Fruit fly (Drosophila melanogaster) whole organism, embryonic: Measurements from ENCODE around the gene CG43293.
A peak's percentile ranks its signal among the peaks of the same experiment; 100 is the strongest.

Experiments
- CG10543 ChIP-seq: fragments of 200-800 bp; sonication (Bioruptor generic); optimal IDR thresholded peaks from 3 replicates; lab custom pipeline; 2017; ENCODE audit warnings: missing biosample characterization, mild to moderate bottlenecking, missing genetic modification characterization, moderate library complexity
- CG11456 ChIP-seq: fragments of 200-800 bp; sonication (Bioruptor generic); IDR thresholded peaks from 3 replicates; pipeline ENCODE4 v1.3.6; 2022; ENCODE audit warnings: missing biosample characterization, missing genetic modification characterization
- CG13624 ChIP-seq: fragments of 200-800 bp; sonication (Bioruptor generic); optimal IDR thresholded peaks from 2 replicates; lab custom pipeline; 2016; ENCODE audit warnings: missing biosample characterization, missing genetic modification characterization
- CG1792 ChIP-seq: fragments of 200-800 bp; sonication (Bioruptor generic); optimal IDR thresholded peaks from 2 replicates; lab custom pipeline; 2016; ENCODE audit warnings: missing biosample characterization, missing genetic modification characterization
- CG18011 ChIP-seq: fragments of 200-800 bp; sonication (Bioruptor generic); optimal IDR thresholded peaks from 2 replicates; lab custom pipeline; 2017; ENCODE audit warnings: missing biosample characterization, missing genetic modification characterization, mild to moderate bottlenecking, moderate library complexity, missing genotype
- CG1832 ChIP-seq: fragments of 200-800 bp; sonication (Bioruptor generic); optimal IDR thresholded peaks from 2 replicates; lab custom pipeline; 2017; ENCODE audit warnings: missing biosample characterization, mild to moderate bottlenecking, missing genetic modification characterization, inconsistent platforms
- CG2129 ChIP-seq: fragments of 200-800 bp; sonication (Bioruptor generic); IDR thresholded peaks from 2 replicates; pipeline ENCODE4 v1.3.6; 2022; ENCODE audit warnings: missing biosample characterization, missing genetic modification characterization; ENCODE audit not compliant: partially characterized antibody
- CG30020 ChIP-seq: fragments of 200-800 bp; optimal IDR thresholded peaks from 2 replicates; lab custom pipeline; 2019; ENCODE audit warnings: missing biosample characterization, mild to moderate bottlenecking, missing genetic modification characterization, moderate library complexity
- CG32767 ChIP-seq: fragments of 200-800 bp; sonication (Bioruptor generic); IDR thresholded peaks from 2 replicates; pipeline ENCODE4 v1.3.6; 2022; ENCODE audit warnings: missing biosample characterization, missing genetic modification characterization
- CG3281 ChIP-seq: fragments of 200-800 bp; sonication (Bioruptor generic); optimal IDR thresholded peaks from 3 replicates; lab custom pipeline; 2017; ENCODE audit warnings: missing biosample characterization, mild to moderate bottlenecking, missing genetic modification characterization
- CG3838 ChIP-seq: fragments of 200-800 bp; sonication (Bioruptor generic); optimal IDR thresholded peaks from 3 replicates; lab custom pipeline; 2016; ENCODE audit warnings: missing biosample characterization, missing genetic modification characterization
- CG6791 ChIP-seq: fragments of 200-800 bp; sonication (Bioruptor generic); IDR thresholded peaks from 3 replicates; pipeline ENCODE4 v1.3.6; 2022; ENCODE audit warnings: missing biosample characterization, missing genetic modification characterization; ENCODE audit not compliant: partially characterized antibody
- CG7372 ChIP-seq: fragments of 200-800 bp; sonication (Bioruptor generic); IDR thresholded peaks from 2 replicates; pipeline ENCODE4 v1.3.6; 2022; ENCODE audit warnings: missing biosample characterization, missing genetic modification characterization
- CG8765 ChIP-seq: fragments of 200-800 bp; sonication (Bioruptor generic); IDR thresholded peaks from 2 replicates; pipeline ENCODE4 v1.3.6; 2022; ENCODE audit warnings: missing biosample characterization, missing genetic modification characterization
- CG9609 ChIP-seq: fragments of 200-800 bp; sonication (Bioruptor generic); optimal IDR thresholded peaks from 3 replicates; lab custom pipeline; 2016; ENCODE audit warnings: missing biosample characterization, missing genetic modification characterization
- CrebB ChIP-seq: fragments of 200-800 bp; sonication (Bioruptor generic); optimal IDR thresholded peaks from 3 replicates; lab custom pipeline; 2018; ENCODE audit warnings: missing biosample characterization, mild to moderate bottlenecking, missing genetic modification characterization
- Dip3 ChIP-seq: fragments of 200-800 bp; sonication (Bioruptor generic); optimal IDR thresholded peaks from 3 replicates; lab custom pipeline; 2016; ENCODE audit warnings: missing biosample characterization, missing genetic modification characterization
- E2f2 ChIP-seq: fragments of 200-800 bp; sonication (Bioruptor generic); IDR thresholded peaks from 2 replicates; pipeline ENCODE4 v1.3.6; 2022; ENCODE audit warnings: missing biosample characterization, missing genetic modification characterization
- HHEX ChIP-seq: fragments of 200-800 bp; sonication (Bioruptor generic); optimal IDR thresholded peaks from 3 replicates; lab custom pipeline; 2017; ENCODE audit warnings: missing biosample characterization, mild to moderate bottlenecking, missing genetic modification characterization, missing genetic modification reagents
- Jarid2 ChIP-seq: fragments of 200-800 bp; sonication (Bioruptor generic); optimal IDR thresholded peaks from 3 replicates; lab custom pipeline; 2017; ENCODE audit warnings: mild to moderate bottlenecking, missing biosample characterization, missing genetic modification reagents, missing genetic modification characterization
- Kr ChIP-seq: fragments of 200-800 bp; sonication (Bioruptor generic); optimal IDR thresholded peaks from 2 replicates; lab custom pipeline; 2017; ENCODE audit warnings: missing biosample characterization, mild to moderate bottlenecking, missing genetic modification characterization
- NC2β ChIP-seq: fragments of 200-800 bp; sonication (Bioruptor generic); optimal IDR thresholded peaks from 2 replicates; lab custom pipeline; 2016; ENCODE audit warnings: missing biosample characterization, missing genetic modification characterization
- NK7.1 ChIP-seq: fragments of 200-800 bp; sonication (Bioruptor generic); optimal IDR thresholded peaks from 3 replicates; lab custom pipeline; 2016; ENCODE audit warnings: missing biosample characterization, missing genetic modification characterization
- Pdp1 ChIP-seq, 2 experiments: fragments of 200-800 bp; sonication (Bioruptor generic); optimal IDR thresholded peaks; 3 replicates each; lab custom pipeline; 2016; ENCODE audit warnings: missing biosample characterization in 2 of 2, missing genetic modification characterization in 2 of 2, mild to moderate bottlenecking in 1 of 2, moderate library complexity in 1 of 2
- Poxn ChIP-seq: fragments of 200-800 bp; sonication (Bioruptor generic); IDR thresholded peaks from 2 replicates; pipeline ENCODE4 v1.3.6; 2022; ENCODE audit warnings: missing biosample characterization, missing genetic modification characterization
- Scr ChIP-seq: fragments of 200-800 bp; sonication (Bioruptor generic); IDR thresholded peaks from 2 replicates; pipeline ENCODE4 v1.3.6; 2022; ENCODE audit warnings: missing biosample characterization, missing genetic modification characterization; ENCODE audit not compliant: partially characterized antibody
- Stat92E ChIP-seq, 3 experiments: fragments of >200 bp in 2 of 3; fragments of 200-800 bp in 1 of 3; sonication (Bioruptor generic) in 1 of 3; optimal IDR thresholded peaks; 2 replicates each; lab custom pipeline; 2017 to 2019; ENCODE audit warnings: missing biosample characterization in 3 of 3, missing genetic modification characterization in 3 of 3, mild to moderate bottlenecking in 1 of 3, moderate library complexity in 1 of 3
- Trl ChIP-seq, 3 experiments: fragments of >200 bp in 2 of 3; fragments of 200-800 bp in 1 of 3; sonication (Bioruptor generic) in 1 of 3; optimal IDR thresholded peaks; 2 replicates in 1 of 3; 3 replicates in 2 of 3; lab custom pipeline; 2016 to 2017; ENCODE audit warnings: missing biosample characterization in 1 of 3, missing genetic modification characterization in 1 of 3
- Vsx1 ChIP-seq: fragments of 200-800 bp; sonication (Bioruptor generic); optimal IDR thresholded peaks from 2 replicates; lab custom pipeline; 2017; ENCODE audit warnings: missing biosample characterization, mild to moderate bottlenecking, missing genetic modification characterization, missing genetic modification reagents
- bowl ChIP-seq: fragments of 200-800 bp; sonication (Bioruptor generic); IDR thresholded peaks from 2 replicates; pipeline ENCODE4 v1.3.6; 2022; ENCODE audit warnings: missing biosample characterization, missing genetic modification characterization
- crp ChIP-seq, 2 experiments: fragments of 200-800 bp; sonication (Bioruptor generic); optimal IDR thresholded peaks; 2 replicates in 1 of 2; 3 replicates in 1 of 2; lab custom pipeline; 2017; ENCODE audit warnings: missing biosample characterization in 2 of 2, missing genetic modification characterization in 2 of 2, mild to moderate bottlenecking in 1 of 2, moderate library complexity in 1 of 2
- dati ChIP-seq: fragments of 200-800 bp; sonication (Bioruptor generic); IDR thresholded peaks from 2 replicates; pipeline ENCODE4 v1.3.6; 2022; ENCODE audit warnings: missing biosample characterization, missing genetic modification characterization
- dm ChIP-seq: fragments of 200-800 bp; sonication (Bioruptor generic); optimal IDR thresholded peaks from 3 replicates; lab custom pipeline; 2016; ENCODE audit warnings: missing biosample characterization, missing genetic modification characterization
- fru ChIP-seq: fragments of >200 bp; optimal IDR thresholded peaks from 2 replicates; lab custom pipeline; 2017
- her ChIP-seq: fragments of 200-800 bp; sonication (Bioruptor generic); optimal IDR thresholded peaks from 2 replicates; lab custom pipeline; 2016; ENCODE audit warnings: missing biosample characterization, missing genetic modification characterization
- hkb ChIP-seq, 2 experiments: fragments of 200-800 bp in 1 of 2; fragments of >200 bp in 1 of 2; sonication (Bioruptor generic) in 1 of 2; IDR thresholded peaks in 1 of 2; optimal IDR thresholded peaks in 1 of 2; 2 replicates each; pipeline versions ENCODE4 v1.3.6 to Lab custom; 2017 to 2022; ENCODE audit warnings: missing biosample characterization in 1 of 2, missing genetic modification characterization in 1 of 2
- hth ChIP-seq: fragments of >200 bp; optimal IDR thresholded peaks from 2 replicates; lab custom pipeline; 2017; ENCODE audit warnings: inconsistent platforms
- jing ChIP-seq: fragments of 200-800 bp; sonication (Bioruptor generic); optimal IDR thresholded peaks from 2 replicates; lab custom pipeline; 2018; ENCODE audit warnings: missing biosample characterization, mild to moderate bottlenecking, missing genetic modification characterization
- klu ChIP-seq: fragments of 200-800 bp; sonication (Bioruptor generic); IDR thresholded peaks from 2 replicates; pipeline ENCODE4 v1.3.6; 2022; ENCODE audit warnings: missing biosample characterization, missing genetic modification characterization
- onecut ChIP-seq: fragments of 200-800 bp; sonication (Bioruptor generic); IDR thresholded peaks from 2 replicates; pipeline ENCODE4 v1.3.6; 2022; ENCODE audit warnings: missing biosample characterization, missing genetic modification characterization
- otp ChIP-seq: fragments of 200-800 bp; sonication (Bioruptor generic); IDR thresholded peaks from 3 replicates; pipeline ENCODE4, ENCODE4 v1.3.6; 2022; ENCODE audit warnings: missing biosample characterization, missing genetic modification characterization
- psq ChIP-seq: fragments of 200-800 bp; sonication (Bioruptor generic); optimal IDR thresholded peaks from 2 replicates; lab custom pipeline; 2017; ENCODE audit warnings: missing biosample characterization, missing genetic modification characterization
- salm ChIP-seq: fragments of 200-800 bp; sonication (Bioruptor generic); optimal IDR thresholded peaks from 2 replicates; lab custom pipeline; 2018; ENCODE audit warnings: missing biosample characterization, mild to moderate bottlenecking, missing genetic modification characterization
- schlank ChIP-seq: fragments of 200-800 bp; sonication (Bioruptor generic); optimal IDR thresholded peaks from 2 replicates; lab custom pipeline; 2018; ENCODE audit warnings: missing biosample characterization, mild to moderate bottlenecking, missing genetic modification characterization
- sob ChIP-seq: fragments of 200-800 bp; sonication (Bioruptor generic); IDR thresholded peaks from 2 replicates; pipeline ENCODE4 v1.3.6; 2022; ENCODE audit warnings: missing biosample characterization, missing genetic modification characterization
- tio ChIP-seq: fragments of 200-800 bp; sonication (Bioruptor generic); optimal IDR thresholded peaks from 2 replicates; lab custom pipeline; 2017; ENCODE audit warnings: missing biosample characterization, missing genetic modification characterization, inconsistent platforms
- twi ChIP-seq: fragments of 200-800 bp; optimal IDR thresholded peaks from 2 replicates; lab custom pipeline; 2019; ENCODE audit warnings: missing biosample characterization, mild to moderate bottlenecking, missing genetic modification characterization, moderate library complexity
- wdn ChIP-seq: fragments of 200-800 bp; sonication (Bioruptor generic); IDR thresholded peaks from 2 replicates; pipeline ENCODE4 v1.3.6; 2022; ENCODE audit warnings: missing biosample characterization, missing genetic modification characterization
- zf30C ChIP-seq: fragments of 200-800 bp; sonication (Bioruptor generic); optimal IDR thresholded peaks from 3 replicates; lab custom pipeline; 2018; ENCODE audit warnings: missing biosample characterization, mild to moderate bottlenecking, missing genetic modification characterization
- zfh2 ChIP-seq: fragments of 200-800 bp; sonication (Bioruptor generic); optimal IDR thresholded peaks from 2 replicates; lab custom pipeline; 2016; ENCODE audit warnings: missing biosample characterization, missing genetic modification characterization

CG43293 gene

dm6 chr3L:6181776-6182175 is 3.2 kb upstream of the CG43293 start, which contains the start of gene CG10274:
Gene CG10274, minus strand, starts transcription at chr3L:6181829.
- TF ChIP-seq bowl (GFP tag; lab: Robert Waterston, UW), result no peak
- TF ChIP-seq CG1832 (GFP tag; lab: Kevin White, UChicago), result no peak
- no peak for TF ChIP-seq CG8765 (GFP tag; lab: Robert Waterston, UW)
- no peak for TF ChIP-seq CG6791
- peak; percentile 13 for TF ChIP-seq her (GFP tag; lab: Kevin White, UChicago)
- TF ChIP-seq wdn (GFP tag; lab: Robert Waterston, UW), result peak; percentile 40; the same call in 1 of the 2 replicates
- TF ChIP-seq CG9609 (GFP tag; lab: Kevin White, UChicago), result peak; percentile 67
- TF ChIP-seq Jarid2 (GFP tag; lab: Kevin White, UChicago), result no peak
- no peak for TF ChIP-seq fru (lab: Kevin White, UChicago)
- TF ChIP-seq CG18011 (GFP tag; lab: Kevin White, UChicago), result peak; percentile 59
- TF ChIP-seq dm (GFP tag; lab: Kevin White, UChicago), result peak; percentile 30
- no peak for TF ChIP-seq tio (GFP tag; lab: Kevin White, UChicago)
- peak; percentile 43 for TF ChIP-seq CG1792
- peak; percentile 73; the same call in 1 of the 2 replicates for TF ChIP-seq klu (GFP tag; lab: Robert Waterston, UW)
- TF ChIP-seq CG10543 (GFP tag; lab: Kevin White, UChicago), result peak; percentile 72
- peak; percentile 38 for TF ChIP-seq CrebB (tag; lab: Kevin White, UChicago)
- peak in 1 of 3 experiments; percentile 39 for TF ChIP-seq Stat92E (GFP tag; optimal IDR thresholded peaks at IDR 0.05; lab: Kevin White, UChicago)
- peak; percentile 50 for TF ChIP-seq CG3838 (GFP tag; lab: Kevin White, UChicago)
- peak; percentile 78 for TF ChIP-seq E2f2 (GFP tag; lab: Robert Waterston, UW)
- TF ChIP-seq salm, result no peak
- no peak for TF ChIP-seq dati (GFP tag; lab: Robert Waterston, UW)
- no peak; the same call in 2 of the 3 replicates for TF ChIP-seq CG11456
- no peak for TF ChIP-seq jing
- TF ChIP-seq Trl (optimal IDR thresholded peaks at IDR 0.05; lab: Kevin White, UChicago), result no peak
- TF ChIP-seq Trl (GFP tag; optimal IDR thresholded peaks at IDR 0.05; lab: Kevin White, UChicago), result peak; percentile 71
- TF ChIP-seq CG2129 (GFP tag; lab: Robert Waterston, UW), result no peak
- TF ChIP-seq Pdp1 (GFP tag; optimal IDR thresholded peaks at IDR 0.05; lab: Kevin White, UChicago), result peak in 1 of 2 experiments; percentile 67
- TF ChIP-seq CG13624 (GFP tag; lab: Kevin White, UChicago), result peak; percentile 79
- no peak for TF ChIP-seq hth (lab: Kevin White, UChicago)
- TF ChIP-seq schlank (tag; lab: Kevin White, UChicago), result no peak
- peak; percentile 80 for TF ChIP-seq zfh2 (GFP tag; lab: Kevin White, UChicago)
- no peak for TF ChIP-seq hkb (optimal IDR thresholded peaks at IDR 0.05; lab: Kevin White, UChicago)
- peak; percentile 37; the same call in 1 of the 2 replicates for TF ChIP-seq hkb (GFP tag; IDR thresholded peaks at IDR 0.05; lab: Robert Waterston, UW)
- no peak for TF ChIP-seq zf30C (GFP tag; lab: Kevin White, UChicago)
- TF ChIP-seq CG30020 (tag; lab: Kevin White, UChicago), result peak; percentile 79
- TF ChIP-seq Poxn (GFP tag; lab: Robert Waterston, UW), result no peak
- peak in 1 of 2 experiments; percentile 16 for TF ChIP-seq crp (GFP tag; optimal IDR thresholded peaks at IDR 0.05; lab: Kevin White, UChicago)
- TF ChIP-seq psq, result no peak
- no peak for TF ChIP-seq HHEX (GFP tag; lab: Kevin White, UChicago)
- TF ChIP-seq sob (GFP tag; lab: Robert Waterston, UW), result peak; percentile 84
- no peak for TF ChIP-seq CG3281 (GFP tag; lab: Kevin White, UChicago)
- TF ChIP-seq otp (GFP tag; lab: Robert Waterston, UW), result no peak
- peak; percentile 70 for TF ChIP-seq twi (tag; lab: Kevin White, UChicago)
- TF ChIP-seq Scr (GFP tag; lab: Robert Waterston, UW), result no peak
- TF ChIP-seq CG32767 (GFP tag; lab: Robert Waterston, UW), result no peak
- no peak for TF ChIP-seq Vsx1 (GFP tag; lab: Kevin White, UChicago)
- TF ChIP-seq NC2β, result peak; percentile 23
- peak; percentile 66 for TF ChIP-seq CG7372
- no peak for TF ChIP-seq onecut (GFP tag; lab: Robert Waterston, UW)
- TF ChIP-seq Kr, result no peak
- TF ChIP-seq NK7.1 (GFP tag; lab: Kevin White, UChicago), result no peak
- peak; percentile 78 for TF ChIP-seq Dip3 (GFP tag; lab: Kevin White, UChicago)
